Worm (Caenorhabditis elegans) whole organism, L2 larva: ENCODE measurements around the gene F46C5.9.

Experiments
- F13H6.1 ChIP-seq: sonication (generic microtip); optimal IDR thresholded peaks from 2 replicates; lab custom pipeline; 2016; ENCODE audit warnings: missing genetic modification characterization, missing compliant biosample characterization
- lin-13 ChIP-seq: fragments of 150-350 bp; optimal IDR thresholded peaks from 2 replicates; lab custom pipeline; 2014; ENCODE audit warnings: missing biosample characterization, missing genetic modification reagents, missing genetic modification characterization
- mdl-1 ChIP-seq, 2 experiments: fragments of 150-350 bp in 1 of 2; sonication (generic microtip) in 1 of 2; optimal IDR thresholded peaks; 2 replicates each; lab custom pipeline; 2017; ENCODE audit warnings: missing biosample characterization in 2 of 2, missing genetic modification characterization in 2 of 2
- nhr-21 ChIP-seq: fragments of 150-350 bp; optimal IDR thresholded peaks from 2 replicates; lab custom pipeline; 2014; ENCODE audit warnings: missing biosample characterization, missing genetic modification characterization
- nhr-237 ChIP-seq: fragments of 150-350 bp; optimal IDR thresholded peaks from 2 replicates; lab custom pipeline; 2014; ENCODE audit warnings: missing biosample characterization, missing genetic modification characterization
- nhr-25 ChIP-seq: fragments of 150-350 bp; sonication (generic microtip); optimal IDR thresholded peaks from 3 replicates; lab custom pipeline; 2014; ENCODE audit warnings: missing biosample characterization, missing genetic modification characterization
- skn-1 ChIP-seq: sonication (generic microtip); optimal IDR thresholded peaks from 2 replicates; lab custom pipeline; 2017; ENCODE audit warnings: missing biosample characterization, missing genetic modification characterization
- sma-3 ChIP-seq: sonication (generic microtip); optimal IDR thresholded peaks from 2 replicates; lab custom pipeline; 2016; ENCODE audit warnings: missing genetic modification reagents, missing genetic modification characterization, missing compliant biosample characterization
- unc-39 ChIP-seq: fragments of 150-350 bp; optimal IDR thresholded peaks from 2 replicates; lab custom pipeline; 2014; ENCODE audit warnings: missing biosample characterization, missing genetic modification characterization
- unc-62 ChIP-seq: fragments of 150-350 bp; optimal IDR thresholded peaks from 2 replicates; lab custom pipeline; 2014; ENCODE audit warnings: missing biosample characterization, missing genetic modification reagents, missing genetic modification characterization
- zag-1 ChIP-seq: fragments of 150-350 bp; optimal IDR thresholded peaks from 2 replicates; lab custom pipeline; 2014; ENCODE audit warnings: missing biosample characterization, missing genetic modification characterization

ce11 chrII:8845932-8846331 lies 35.4 kb upstream of the F46C5.9 start:
- TF ChIP-seq skn-1 (tag; lab: Kevin White, UChicago), result no peak
- TF ChIP-seq mdl-1 (tag; optimal IDR thresholded peaks at IDR 0.05; lab: Kevin White, UChicago), result no peak
- TF ChIP-seq unc-62 (GFP tag; lab: Kevin White, UChicago), result no peak
- peak; percentile 13 for TF ChIP-seq F13H6.1
- no peak for TF ChIP-seq unc-39 (tag; lab: Kevin White, UChicago)
- no peak for TF ChIP-seq zag-1
- no peak for TF ChIP-seq nhr-237 (tag; lab: Kevin White, UChicago)
- TF ChIP-seq sma-3 (GFP tag; lab: Kevin White, UChicago), result no peak
- TF ChIP-seq nhr-21 (tag; lab: Kevin White, UChicago), result no peak
- no peak for TF ChIP-seq nhr-25 (tag; lab: Kevin White, UChicago)
- TF ChIP-seq lin-13 (GFP tag; lab: Kevin White, UChicago), result no peak
